Worm (Caenorhabditis elegans) whole organism, L1 larva: ENCODE measurements around the gene C01G10.10.

Experiments
- aly-2 ChIP-seq: fragments of 150-350 bp; optimal IDR thresholded peaks from 2 replicates; lab custom pipeline; 2014; ENCODE audit warnings: missing biosample characterization, missing genetic modification characterization
- ceh-82 ChIP-seq, 3 experiments: fragments of 150-350 bp in 1 of 3; sonication (generic microtip) in 2 of 3; optimal IDR thresholded peaks; 2 replicates each; lab custom pipeline; 2014 to 2017; ENCODE audit warnings: missing biosample characterization in 3 of 3, missing genetic modification characterization in 3 of 3
- fkh-10 ChIP-seq: sonication (generic microtip); optimal IDR thresholded peaks from 2 replicates; lab custom pipeline; 2017; ENCODE audit warnings: missing biosample characterization, missing genetic modification reagents, missing genetic modification characterization
- fkh-8 ChIP-seq: sonication (generic microtip); optimal IDR thresholded peaks from 2 replicates; lab custom pipeline; 2016; ENCODE audit warnings: mild to moderate bottlenecking, missing genetic modification characterization, missing compliant biosample characterization
- mdl-1 ChIP-seq, 2 experiments: fragments of 150-350 bp; optimal IDR thresholded peaks; 2 replicates each; lab custom pipeline; 2014 to 2017; ENCODE audit warnings: missing biosample characterization in 2 of 2, missing genetic modification characterization in 2 of 2, inconsistent platforms in 1 of 2
- nhr-76 ChIP-seq: sonication (generic microtip); optimal IDR thresholded peaks from 2 replicates; lab custom pipeline; 2017; ENCODE audit warnings: missing biosample characterization, missing genetic modification characterization
- nhr-77 ChIP-seq: fragments of 150-350 bp; optimal IDR thresholded peaks from 2 replicates; lab custom pipeline; 2014; ENCODE audit warnings: missing biosample characterization, missing genetic modification characterization
- rnt-1 ChIP-seq: sonication (generic microtip); optimal IDR thresholded peaks from 2 replicates; lab custom pipeline; 2016; ENCODE audit warnings: mild to moderate bottlenecking, missing genetic modification characterization, moderate library complexity, missing compliant biosample characterization
- snpc-4 ChIP-seq: fragments of 150-350 bp; optimal IDR thresholded peaks from 2 replicates; lab custom pipeline; 2014; ENCODE audit warnings: missing biosample characterization, missing genetic modification characterization
- snu-23 ChIP-seq: sonication (generic microtip); optimal IDR thresholded peaks from 2 replicates; lab custom pipeline; 2016; ENCODE audit warnings: missing genetic modification characterization, missing compliant biosample characterization
- unc-130 ChIP-seq: fragments of 150-350 bp; optimal IDR thresholded peaks from 2 replicates; lab custom pipeline; 2017; ENCODE audit warnings: missing biosample characterization, missing genetic modification characterization, inconsistent platforms
- unc-62 ChIP-seq: fragments of 150-350 bp; optimal IDR thresholded peaks from 2 replicates; lab custom pipeline; 2014; ENCODE audit warnings: missing biosample characterization, missing genetic modification reagents, missing genetic modification characterization
- ztf-4 ChIP-seq: fragments of 150-350 bp; optimal IDR thresholded peaks from 2 replicates; lab custom pipeline; 2014; ENCODE audit warnings: missing biosample characterization, missing genetic modification characterization

DNA sequence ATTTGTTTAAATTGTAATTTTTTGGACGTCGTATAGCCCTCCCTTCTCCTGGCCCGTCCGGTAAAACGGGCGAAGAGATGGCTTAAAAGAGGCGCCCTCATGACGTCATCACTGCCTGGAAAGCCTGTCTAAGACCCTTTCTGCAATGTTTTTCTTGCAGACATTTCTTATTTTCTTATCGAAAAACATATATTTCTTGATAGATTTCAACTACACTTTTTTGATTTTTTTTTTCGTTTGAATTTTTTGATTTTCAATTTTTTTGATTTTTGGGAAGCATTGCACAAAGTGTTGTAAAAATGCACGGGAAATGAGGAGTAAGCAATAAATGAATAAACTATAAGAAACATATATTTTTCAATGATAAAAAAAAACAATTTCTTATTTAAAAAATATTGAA, 31.8 kb upstream of the C01G10.10 start, which contains the start of gene T01G5.6:
- TF ChIP-seq snu-23, result no peak
- TF ChIP-seq fkh-10 (GFP tag; lab: Kevin White, UChicago), result no peak
- TF ChIP-seq mdl-1 (tag; optimal IDR thresholded peaks at IDR 0.05; lab: Kevin White, UChicago), result no peak
- no peak for TF ChIP-seq aly-2 (tag; lab: Kevin White, UChicago)
- TF ChIP-seq snpc-4, result no peak
- TF ChIP-seq fkh-8 (tag; lab: Kevin White, UChicago), result no peak
- TF ChIP-seq ztf-4 (tag; lab: Kevin White, UChicago), result no peak
- no peak for TF ChIP-seq unc-130 (tag; lab: Kevin White, UChicago)
- no peak for TF ChIP-seq ceh-82 (tag; optimal IDR thresholded peaks at IDR 0.05; lab: Kevin White, UChicago)
- TF ChIP-seq nhr-76 (tag; lab: Kevin White, UChicago), result no peak
- TF ChIP-seq rnt-1, result no peak
- TF ChIP-seq unc-62 (GFP tag; lab: Kevin White, UChicago), result no peak
- no peak for TF ChIP-seq nhr-77 (tag; lab: Kevin White, UChicago)
